Fruit fly (Drosophila melanogaster) whole organism, embryonic: ENCODE measurements around the gene CG11309.

Experiments used
- Abd-B ChIP-seq: fragments of 200-800 bp; sonication (Bioruptor generic); optimal IDR thresholded peaks from 2 replicates; lab custom pipeline; 2018; ENCODE audit warnings: missing biosample characterization, mild to moderate bottlenecking, missing genetic modification characterization, moderate library complexity
- Aef1 ChIP-seq: fragments of 200-800 bp; sonication (Bioruptor generic); IDR thresholded peaks from 3 replicates; pipeline ENCODE4 v1.3.6; 2022; ENCODE audit warnings: missing biosample characterization, missing genetic modification characterization
- Asciz ChIP-seq: fragments of 200-800 bp; sonication (Bioruptor generic); optimal IDR thresholded peaks from 2 replicates; lab custom pipeline; 2017; ENCODE audit warnings: missing biosample characterization, mild to moderate bottlenecking, missing genetic modification characterization, missing genetic modification reagents
- BEAF-32 ChIP-seq: fragments of 200-800 bp; sonication (Bioruptor generic); optimal IDR thresholded peaks from 3 replicates; lab custom pipeline; 2017; ENCODE audit warnings: missing biosample characterization, missing genetic modification characterization, mild to moderate bottlenecking, moderate library complexity, missing genetic modification reagents
- CG10147 ChIP-seq: fragments of 200-800 bp; sonication (Bioruptor generic); optimal IDR thresholded peaks from 2 replicates; lab custom pipeline; 2019; ENCODE audit warnings: missing biosample characterization, mild to moderate bottlenecking, missing genetic modification characterization, moderate library complexity
- CG1024 ChIP-seq: fragments of 200-800 bp; sonication (Bioruptor generic); IDR thresholded peaks from 2 replicates; pipeline ENCODE4 v1.3.6; 2022; ENCODE audit warnings: missing biosample characterization, missing genetic modification characterization
- CG12659 ChIP-seq: fragments of 200-800 bp; sonication (Bioruptor generic); optimal IDR thresholded peaks from 3 replicates; lab custom pipeline; 2017; ENCODE audit warnings: mild to moderate bottlenecking, missing biosample characterization, missing genetic modification reagents, missing genetic modification characterization
- CG14667 ChIP-seq: fragments of 200-800 bp; sonication (Bioruptor generic); IDR thresholded peaks from 2 replicates; pipeline ENCODE4 v1.3.6; 2022; ENCODE audit warnings: missing biosample characterization, missing genetic modification characterization
- CG14965 ChIP-seq: fragments of 200-800 bp; sonication (Bioruptor generic); optimal IDR thresholded peaks from 2 replicates; lab custom pipeline; 2016; ENCODE audit warnings: missing biosample characterization, missing genetic modification characterization, borderline replicate concordance
- CG15011 ChIP-seq: fragments of 200-800 bp; sonication (Bioruptor generic); optimal IDR thresholded peaks from 3 replicates; lab custom pipeline; 2018; ENCODE audit warnings: missing biosample characterization, mild to moderate bottlenecking, missing genetic modification characterization
- CG16863 ChIP-seq: fragments of 200-800 bp; sonication (Bioruptor generic); optimal IDR thresholded peaks from 3 replicates; lab custom pipeline; 2016; ENCODE audit warnings: missing biosample characterization, missing genetic modification characterization
- CG17186 ChIP-seq: fragments of 200-800 bp; sonication (Bioruptor generic); optimal IDR thresholded peaks from 3 replicates; lab custom pipeline; 2017; ENCODE audit warnings: missing biosample characterization, missing genetic modification reagents, missing genetic modification characterization
- CG17359 ChIP-seq: fragments of 200-800 bp; sonication (Bioruptor generic); optimal IDR thresholded peaks from 3 replicates; lab custom pipeline; 2018; ENCODE audit warnings: missing biosample characterization, mild to moderate bottlenecking, missing genetic modification characterization, moderate library complexity
- CG17385 ChIP-seq: fragments of 200-800 bp; sonication (Bioruptor generic); optimal IDR thresholded peaks from 3 replicates; lab custom pipeline; 2018; ENCODE audit warnings: missing biosample characterization, mild to moderate bottlenecking, missing genetic modification characterization
- CG18262 ChIP-seq: fragments of 200-800 bp; optimal IDR thresholded peaks from 3 replicates; lab custom pipeline; 2019; ENCODE audit warnings: missing biosample characterization, mild to moderate bottlenecking, missing genetic modification characterization, moderate library complexity
- CG1832 ChIP-seq: fragments of 200-800 bp; sonication (Bioruptor generic); optimal IDR thresholded peaks from 2 replicates; lab custom pipeline; 2017; ENCODE audit warnings: missing biosample characterization, mild to moderate bottlenecking, missing genetic modification characterization, inconsistent platforms
- CG4328 ChIP-seq: fragments of 200-800 bp; sonication (Bioruptor generic); optimal IDR thresholded peaks from 3 replicates; lab custom pipeline; 2017; ENCODE audit warnings: missing biosample characterization, missing genetic modification reagents, missing genetic modification characterization
- CG4404 ChIP-seq: fragments of 200-800 bp; sonication (Bioruptor generic); IDR thresholded peaks from 2 replicates; pipeline ENCODE4 v1.3.6; 2022; ENCODE audit warnings: missing biosample characterization, missing genetic modification characterization
- CG6272 ChIP-seq: fragments of 200-800 bp; sonication (Bioruptor generic); IDR thresholded peaks from 2 replicates; pipeline ENCODE4 v1.3.6; 2022; ENCODE audit warnings: missing biosample characterization, missing genetic modification characterization
- CG6791 ChIP-seq: fragments of 200-800 bp; sonication (Bioruptor generic); IDR thresholded peaks from 3 replicates; pipeline ENCODE4 v1.3.6; 2022; ENCODE audit warnings: missing biosample characterization, missing genetic modification characterization; ENCODE audit not compliant: partially characterized antibody
- CG8359 ChIP-seq: fragments of 200-800 bp; sonication (Bioruptor generic); optimal IDR thresholded peaks from 2 replicates; lab custom pipeline; 2017; ENCODE audit warnings: missing biosample characterization, mild to moderate bottlenecking, missing genetic modification characterization, borderline replicate concordance
- D19B ChIP-seq: fragments of 200-800 bp; sonication (Bioruptor generic); optimal IDR thresholded peaks from 2 replicates; lab custom pipeline; 2017; ENCODE audit warnings: missing biosample characterization, mild to moderate bottlenecking, missing genetic modification characterization
- Dll ChIP-seq: fragments of 200-800 bp; sonication (Bioruptor generic); IDR thresholded peaks from 4 replicates; pipeline ENCODE4 v1.3.6; 2022; ENCODE audit warnings: missing biosample characterization, missing genetic modification characterization; ENCODE audit not compliant: partially characterized antibody
- H2.0 ChIP-seq: fragments of 200-800 bp; sonication (Bioruptor generic); IDR thresholded peaks from 2 replicates; pipeline ENCODE4 v1.3.6; 2022; ENCODE audit warnings: missing biosample characterization, missing genetic modification characterization
- Hey ChIP-seq: fragments of 200-800 bp; sonication (Bioruptor generic); optimal IDR thresholded peaks from 3 replicates; lab custom pipeline; 2018; ENCODE audit warnings: missing biosample characterization, mild to moderate bottlenecking, missing genetic modification characterization
- Hmr ChIP-seq: fragments of 200-800 bp; sonication (Bioruptor generic); optimal IDR thresholded peaks from 3 replicates; lab custom pipeline; 2017; ENCODE audit warnings: mild to moderate bottlenecking, missing biosample characterization, missing genetic modification reagents, missing genetic modification characterization
- Hr39 ChIP-seq: fragments of >200 bp; optimal IDR thresholded peaks from 2 replicates; lab custom pipeline; 2017
- Lim3 ChIP-seq: fragments of 200-800 bp; sonication (Bioruptor generic); IDR thresholded peaks from 2 replicates; pipeline ENCODE4 v1.3.6; 2022; ENCODE audit warnings: missing biosample characterization, missing genetic modification characterization
- MBD-R2 ChIP-seq: fragments of 200-800 bp; sonication (Bioruptor generic); IDR thresholded peaks from 2 replicates; pipeline ENCODE4 v1.3.6; 2022; ENCODE audit warnings: missing biosample characterization, missing genetic modification characterization
- Mrtf ChIP-seq: fragments of 200-800 bp; sonication (Bioruptor generic); IDR thresholded peaks from 3 replicates; pipeline ENCODE4 v1.3.6; 2022; ENCODE audit warnings: missing biosample characterization, missing genetic modification characterization
- NC2α ChIP-seq: fragments of 200-800 bp; sonication (Bioruptor generic); optimal IDR thresholded peaks from 2 replicates; lab custom pipeline; 2016; ENCODE audit warnings: missing biosample characterization, missing genetic modification characterization
- Neu2 ChIP-seq: fragments of 200-800 bp; sonication (Bioruptor generic); optimal IDR thresholded peaks from 3 replicates; lab custom pipeline; 2016; ENCODE audit warnings: missing biosample characterization, missing genetic modification characterization, borderline replicate concordance
- Nf-YB ChIP-seq: fragments of 200-800 bp; sonication (Bioruptor generic); optimal IDR thresholded peaks from 3 replicates; lab custom pipeline; 2019; ENCODE audit warnings: missing biosample characterization, mild to moderate bottlenecking, missing genetic modification characterization, moderate library complexity
- PHDP ChIP-seq: fragments of 200-800 bp; sonication (Bioruptor generic); optimal IDR thresholded peaks from 3 replicates; lab custom pipeline; 2018; ENCODE audit warnings: missing biosample characterization, mild to moderate bottlenecking, missing genetic modification characterization, moderate library complexity
- Ptx1 ChIP-seq: fragments of 200-800 bp; sonication (Bioruptor generic); IDR thresholded peaks from 2 replicates; pipeline ENCODE4 v1.3.6; 2022; ENCODE audit warnings: missing biosample characterization, missing genetic modification characterization
- ci ChIP-seq: fragments of 200-800 bp; sonication (Bioruptor generic); IDR thresholded peaks from 3 replicates; pipeline ENCODE4 v1.3.6; 2022; ENCODE audit warnings: missing biosample characterization, missing genetic modification characterization
- da ChIP-seq: fragments of 200-800 bp; sonication (Bioruptor generic); optimal IDR thresholded peaks from 2 replicates; lab custom pipeline; 2016; ENCODE audit warnings: missing biosample characterization, missing genetic modification characterization
- ham ChIP-seq: fragments of 200-800 bp; sonication (Bioruptor generic); IDR thresholded peaks from 2 replicates; pipeline ENCODE4 v1.3.6; 2022; ENCODE audit warnings: missing biosample characterization, missing genetic modification characterization
- hbn ChIP-seq: fragments of 200-800 bp; sonication (Bioruptor generic); IDR thresholded peaks from 2 replicates; pipeline ENCODE4 v1.3.6; 2022; ENCODE audit warnings: missing biosample characterization, missing genetic modification characterization; ENCODE audit not compliant: partially characterized antibody
- her ChIP-seq: fragments of 200-800 bp; sonication (Bioruptor generic); optimal IDR thresholded peaks from 2 replicates; lab custom pipeline; 2016; ENCODE audit warnings: missing biosample characterization, missing genetic modification characterization
- lbe ChIP-seq: fragments of 200-800 bp; sonication (Bioruptor generic); optimal IDR thresholded peaks from 2 replicates; lab custom pipeline; 2016; ENCODE audit warnings: missing biosample characterization, mild to moderate bottlenecking, missing genetic modification characterization
- nmo ChIP-seq: fragments of 200-800 bp; sonication (Bioruptor generic); optimal IDR thresholded peaks from 2 replicates; lab custom pipeline; 2018; ENCODE audit warnings: missing biosample characterization, mild to moderate bottlenecking, missing genetic modification characterization, moderate library complexity
- org-1 ChIP-seq: fragments of 200-800 bp; sonication (Bioruptor generic); optimal IDR thresholded peaks from 2 replicates; lab custom pipeline; 2017; ENCODE audit warnings: missing biosample characterization, missing genetic modification characterization
- sd ChIP-seq: fragments of 200-800 bp; sonication (Bioruptor generic); optimal IDR thresholded peaks from 3 replicates; lab custom pipeline; 2018; ENCODE audit warnings: missing biosample characterization, mild to moderate bottlenecking, missing genetic modification characterization, moderate library complexity
- sens ChIP-seq: fragments of 200-800 bp; sonication (Bioruptor generic); peaks from one replicate; lab custom pipeline; 2016; ENCODE audit warnings: missing biosample characterization, missing genetic modification characterization
- sens-2 ChIP-seq: fragments of 200-800 bp; sonication (Bioruptor generic); IDR thresholded peaks from 2 replicates; pipeline ENCODE4 v1.3.6; 2022; ENCODE audit warnings: missing biosample characterization, missing genetic modification characterization
- tap ChIP-seq: fragments of 200-800 bp; optimal IDR thresholded peaks from 3 replicates; lab custom pipeline; 2019; ENCODE audit warnings: missing biosample characterization, mild to moderate bottlenecking, missing genetic modification characterization, moderate library complexity
- unpg ChIP-seq: fragments of 200-800 bp; sonication (Bioruptor generic); optimal IDR thresholded peaks from 3 replicates; lab custom pipeline; 2018; ENCODE audit warnings: missing biosample characterization, mild to moderate bottlenecking, missing genetic modification characterization, moderate library complexity
- z ChIP-seq: fragments of 200-800 bp; sonication (Bioruptor generic); IDR thresholded peaks from 3 replicates; pipeline ENCODE4 v1.3.6; 2022; ENCODE audit warnings: missing biosample characterization, missing genetic modification characterization

CG11309 gene

DNA sequence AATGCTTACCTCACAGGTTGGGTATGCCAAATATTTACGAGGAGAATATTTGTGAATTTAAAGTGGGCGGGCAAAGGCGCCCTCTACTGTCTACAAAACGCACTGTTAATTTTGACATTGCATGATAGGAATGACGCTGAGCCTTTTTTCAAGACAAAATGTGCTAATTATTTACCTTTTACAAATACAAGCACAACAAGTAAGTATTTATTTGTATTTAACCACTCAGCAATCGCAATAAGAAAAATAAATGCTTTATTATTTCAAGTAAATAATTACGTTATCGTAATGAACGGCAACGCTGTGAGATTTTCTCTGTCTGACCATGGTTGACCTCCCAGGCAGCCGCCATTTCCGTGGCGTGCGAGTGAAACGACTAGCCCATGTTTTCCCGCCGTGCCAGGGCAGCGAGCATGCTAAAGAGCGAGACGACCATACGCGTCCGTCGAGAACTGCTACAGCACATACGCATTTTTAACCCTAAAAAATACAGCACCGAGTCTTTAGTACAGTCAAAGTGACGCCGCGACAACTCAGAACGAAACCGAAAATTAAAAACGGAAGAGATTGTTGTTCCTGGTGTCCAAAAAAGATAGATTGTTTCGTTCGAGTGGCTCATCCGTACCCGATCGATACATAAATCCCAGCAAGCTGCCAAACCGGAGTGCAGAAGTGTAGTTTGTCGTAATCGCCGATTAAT is 18.7 kb downstream of the CG11309 start, which contains the start of the genes CG12974 and pzg (continued):
- TF ChIP-seq CG8359 (GFP tag; lab: Kevin White, UChicago) (no peak), CG4328 (GFP tag; lab: Kevin White, UChicago) (peak; percentile 84), CG4404 (GFP tag; lab: Robert Waterston, UW) (peak; percentile 95), CG1832 (GFP tag; lab: Kevin White, UChicago) (peak; percentile 97), CG17186 (GFP tag; lab: Kevin White, UChicago) (peak; percentile 61), CG16863 (GFP tag; lab: Kevin White, UChicago) (peak; percentile 62), Hr39 (lab: Kevin White, UChicago) (no peak), Asciz (GFP tag; lab: Kevin White, UChicago) (no peak), Dll (GFP tag; lab: Robert Waterston, UW) (peak; percentile 69; the same call in 3 of the 4 replicates), her (no peak), Neu2 (GFP tag; lab: Kevin White, UChicago) (peak; percentile 25), CG6791 (peak; percentile 67; the same call in 2 of the 3 replicates), Hmr (peak; percentile 83), H2.0 (peak; percentile 73; the same call in 1 of the 2 replicates), Hey (tag; lab: Kevin White, UChicago) (peak; percentile 70), nmo (GFP tag; lab: Kevin White, UChicago) (peak; percentile 94), D19B (peak; percentile 42), CG17359 (tag; lab: Kevin White, UChicago) (peak; percentile 54), CG18262 (peak; percentile 76), z (GFP tag; lab: Robert Waterston, UW) (no peak), CG1024 (GFP tag; lab: Robert Waterston, UW) (no peak), sd (tag; lab: Kevin White, UChicago) (peak; percentile 98), Ptx1 (peak; percentile 88), BEAF-32 (GFP tag; lab: Kevin White, UChicago) (peak; percentile 69), NC2α (GFP tag; lab: Kevin White, UChicago) (peak; percentile 60), ci (GFP tag; lab: Robert Waterston, UW) (peak; percentile 88), unpg (GFP tag; lab: Kevin White, UChicago) (peak; percentile 74), CG14667 (GFP tag; lab: Robert Waterston, UW) (no peak), da (GFP tag; lab: Kevin White, UChicago) (peak; percentile 55), MBD-R2 (peak; percentile 72; the same call in 1 of the 2 replicates), CG12659 (GFP tag; lab: Kevin White, UChicago) (peak; percentile 93), ham (GFP tag; lab: Robert Waterston, UW) (peak; percentile 38; the same call in 1 of the 2 replicates), CG15011 (peak; percentile 63), lbe (peak; percentile 15), CG17385 (GFP tag; lab: Kevin White, UChicago) (peak; percentile 19), CG14965 (no peak), sens (GFP tag; lab: Kevin White, UChicago) (peak; percentile 82), hbn (GFP tag; lab: Robert Waterston, UW) (peak; percentile 20), tap (no peak), CG6272 (GFP tag; lab: Robert Waterston, UW) (peak; percentile 90), Nf-YB (GFP tag; lab: Kevin White, UChicago) (peak; percentile 66), Mrtf (GFP tag; lab: Robert Waterston, UW) (peak; percentile 81), PHDP (tag; lab: Kevin White, UChicago) (peak; percentile 88), sens-2 (GFP tag; lab: Robert Waterston, UW) (peak; percentile 30; the same call in 1 of the 2 replicates), org-1 (GFP tag; lab: Kevin White, UChicago) (peak; percentile 21), Lim3 (GFP tag; lab: Robert Waterston, UW) (no peak; the same call in 1 of the 2 replicates), Abd-B (GFP tag; lab: Kevin White, UChicago) (peak; percentile 88), CG10147 (peak; percentile 81), Aef1 (GFP tag; lab: Robert Waterston, UW) (peak; percentile 86)
